Worm (Caenorhabditis elegans): ENCODE results near the gene R09F10.8.

R09F10.8 gene

ce11 chrX:8326394-8326793, at the start of gene R09F10.8:
Gene R09F10.8 (minus strand): TSS chrX:8326451.
- TF ChIP-seq klf-2 (GFP tag; conservative IDR thresholded peaks at IDR 0.05) (no peak), cog-1 (tag; optimal IDR thresholded peaks at IDR 0.05) (no peak), T22C8.4 (GFP tag; IDR thresholded peaks at IDR 0.05) (no peak), ref-1 (GFP tag; conservative IDR thresholded peaks at IDR 0.05) (no peak), ztf-29 (GFP tag; IDR thresholded peaks at IDR 0.05) (no peak), tab-1 (GFP tag; IDR thresholded peaks at IDR 0.05) (no peak), ztf-23 (GFP tag; IDR thresholded peaks at IDR 0.05) (no peak), flt-1 (GFP tag; IDR thresholded peaks at IDR 0.05) (no peak), med-1 (GFP tag; optimal IDR thresholded peaks at IDR 0.05; ENCODE audit: insufficient read depth) (no peak)

- TF ChIP-seq klf-2 (GFP tag; conservative IDR thresholded peaks at IDR 0.05): no peak
- no peak for TF ChIP-seq ref-1 (GFP tag; conservative IDR thresholded peaks at IDR 0.05)
- TF ChIP-seq ztf-29 (GFP tag; IDR thresholded peaks at IDR 0.05): no peak
- no peak for TF ChIP-seq med-1 (GFP tag; optimal IDR thresholded peaks at IDR 0.05; ENCODE audit: insufficient read depth)
- TF ChIP-seq tab-1 (GFP tag; IDR thresholded peaks at IDR 0.05): no peak
- TF ChIP-seq T22C8.4 (GFP tag; IDR thresholded peaks at IDR 0.05): no peak
- TF ChIP-seq flt-1 (GFP tag; IDR thresholded peaks at IDR 0.05): no peak
- TF ChIP-seq ztf-23 (GFP tag; IDR thresholded peaks at IDR 0.05): no peak
- no peak for TF ChIP-seq cog-1 (tag; optimal IDR thresholded peaks at IDR 0.05)
Measured at ce11 chrX:8371906-8372305, 45.7 kb upstream of the R09F10.8 start, which contains the start of gene nep-15. Gene nep-15 (plus strand): TSS chrX:8372206.

- TF ChIP-seq ztf-29 (GFP tag; IDR thresholded peaks at IDR 0.05) (no peak), ztf-23 (GFP tag; IDR thresholded peaks at IDR 0.05) (no peak), T22C8.4 (GFP tag; IDR thresholded peaks at IDR 0.05) (no peak), cog-1 (tag; optimal IDR thresholded peaks at IDR 0.05) (peak; percentile 52)
Measured at ce11 chrX:8368210-8368609, 42.0 kb upstream of the R09F10.8 start.

- no peak for TF ChIP-seq klf-2 (GFP tag; conservative IDR thresholded peaks at IDR 0.05)
- TF ChIP-seq cog-1 (tag; optimal IDR thresholded peaks at IDR 0.05): no peak
- no peak for TF ChIP-seq tab-1 (GFP tag; IDR thresholded peaks at IDR 0.05)
- TF ChIP-seq med-1 (GFP tag; optimal IDR thresholded peaks at IDR 0.05; ENCODE audit: insufficient read depth): no peak
- TF ChIP-seq ref-1 (GFP tag; conservative IDR thresholded peaks at IDR 0.05): no peak
- TF ChIP-seq ztf-29 (GFP tag; IDR thresholded peaks at IDR 0.05): no peak
- TF ChIP-seq ztf-23 (GFP tag; IDR thresholded peaks at IDR 0.05): no peak
- no peak for TF ChIP-seq flt-1 (GFP tag; IDR thresholded peaks at IDR 0.05)
Measured at ce11 chrX:8367553-8367952, 41.3 kb upstream of the R09F10.8 start, which contains the start of gene F40B5.2. Gene F40B5.2 (plus strand): TSS chrX:8367853.

ce11 chrX:8362379-8362778, 36.1 kb upstream of the R09F10.8 start:
- TF ChIP-seq flt-1 (GFP tag; IDR thresholded peaks at IDR 0.05) (no peak), cog-1 (tag; optimal IDR thresholded peaks at IDR 0.05) (no peak), ref-1 (GFP tag; conservative IDR thresholded peaks at IDR 0.05) (no peak), ztf-29 (GFP tag; IDR thresholded peaks at IDR 0.05) (no peak), ztf-23 (GFP tag; IDR thresholded peaks at IDR 0.05) (no peak), med-1 (GFP tag; optimal IDR thresholded peaks at IDR 0.05; ENCODE audit: insufficient read depth) (no peak), T22C8.4 (GFP tag; IDR thresholded peaks at IDR 0.05) (no peak), tab-1 (GFP tag; IDR thresholded peaks at IDR 0.05) (no peak), klf-2 (GFP tag; conservative IDR thresholded peaks at IDR 0.05) (no peak)

- TF ChIP-seq ztf-29 (GFP tag; IDR thresholded peaks at IDR 0.05) (no peak), T22C8.4 (GFP tag; IDR thresholded peaks at IDR 0.05) (no peak), klf-2 (GFP tag; conservative IDR thresholded peaks at IDR 0.05) (no peak), ref-1 (GFP tag; conservative IDR thresholded peaks at IDR 0.05) (no peak), tab-1 (GFP tag; IDR thresholded peaks at IDR 0.05) (no peak), med-1 (GFP tag; optimal IDR thresholded peaks at IDR 0.05; ENCODE audit: insufficient read depth) (no peak), cog-1 (tag; optimal IDR thresholded peaks at IDR 0.05) (no peak), ztf-23 (GFP tag; IDR thresholded peaks at IDR 0.05) (no peak), flt-1 (GFP tag; IDR thresholded peaks at IDR 0.05) (no peak)
Measured at ce11 chrX:8356305-8356704, 30.1 kb upstream of the R09F10.8 start.

- no peak for TF ChIP-seq cog-1 (tag; optimal IDR thresholded peaks at IDR 0.05)
- TF ChIP-seq T22C8.4 (GFP tag; IDR thresholded peaks at IDR 0.05): no peak
- no peak for TF ChIP-seq flt-1 (GFP tag; IDR thresholded peaks at IDR 0.05)
- TF ChIP-seq ztf-29 (GFP tag; IDR thresholded peaks at IDR 0.05): no peak
- TF ChIP-seq tab-1 (GFP tag; IDR thresholded peaks at IDR 0.05): no peak
- no peak for TF ChIP-seq ztf-23 (GFP tag; IDR thresholded peaks at IDR 0.05)
- TF ChIP-seq klf-2 (GFP tag; conservative IDR thresholded peaks at IDR 0.05): no peak
- no peak for TF ChIP-seq ref-1 (GFP tag; conservative IDR thresholded peaks at IDR 0.05)
- no peak for TF ChIP-seq med-1 (GFP tag; optimal IDR thresholded peaks at IDR 0.05; ENCODE audit: insufficient read depth)
Measured at ce11 chrX:8355350-8355749, 29.1 kb upstream of the R09F10.8 start.

ce11 chrX:8354284-8354784, 28.1 kb upstream of the R09F10.8 start:
- TF ChIP-seq cog-1 (tag; optimal IDR thresholded peaks at IDR 0.05) (no peak), klf-2 (GFP tag; conservative IDR thresholded peaks at IDR 0.05) (no peak), ref-1 (GFP tag; conservative IDR thresholded peaks at IDR 0.05) (no peak), ztf-29 (GFP tag; IDR thresholded peaks at IDR 0.05) (no peak), med-1 (GFP tag; optimal IDR thresholded peaks at IDR 0.05; ENCODE audit: insufficient read depth) (no peak), tab-1 (GFP tag; IDR thresholded peaks at IDR 0.05) (no peak), flt-1 (GFP tag; IDR thresholded peaks at IDR 0.05) (no peak), ztf-23 (GFP tag; IDR thresholded peaks at IDR 0.05) (no peak)

- no peak for TF ChIP-seq ztf-29 (GFP tag; IDR thresholded peaks at IDR 0.05)
- no peak for TF ChIP-seq ztf-23 (GFP tag; IDR thresholded peaks at IDR 0.05)
- TF ChIP-seq flt-1 (GFP tag; IDR thresholded peaks at IDR 0.05): no peak
- no peak for TF ChIP-seq cog-1 (tag; optimal IDR thresholded peaks at IDR 0.05)
- TF ChIP-seq tab-1 (GFP tag; IDR thresholded peaks at IDR 0.05): no peak
Measured at ce11 chrX:8350984-8351383, 24.7 kb upstream of the R09F10.8 start, which contains the start of gene npr-28. Gene npr-28 (minus strand): TSS chrX:8351084.

- TF ChIP-seq tab-1 (GFP tag; IDR thresholded peaks at IDR 0.05) (no peak), flt-1 (GFP tag; IDR thresholded peaks at IDR 0.05) (no peak), ztf-23 (GFP tag; IDR thresholded peaks at IDR 0.05) (no peak), T22C8.4 (GFP tag; IDR thresholded peaks at IDR 0.05) (no peak), cog-1 (tag; optimal IDR thresholded peaks at IDR 0.05) (no peak), ztf-29 (GFP tag; IDR thresholded peaks at IDR 0.05) (no peak)
Measured at ce11 chrX:8346248-8346647, 20.0 kb upstream of the R09F10.8 start, which contains the start of gene drd-5. Gene drd-5 (minus strand): TSS chrX:8346348.
